Worm (Caenorhabditis elegans) whole organism, late embryonic: ENCODE measurements around the gene F09G8.5.

Experiments used
- ama-1 ChIP-seq: fragments of 150-350 bp; optimal IDR thresholded peaks from 2 replicates; lab custom pipeline; 2014
- ceh-14 ChIP-seq: sonication (generic microtip); optimal IDR thresholded peaks from 2 replicates; lab custom pipeline; 2016; ENCODE audit warnings: missing genotype, missing genetic modification characterization, missing compliant biosample characterization
- ceh-24 ChIP-seq: sonication (generic microtip); optimal IDR thresholded peaks from 2 replicates; lab custom pipeline; 2016; ENCODE audit warnings: mild to moderate bottlenecking, missing genetic modification characterization, missing compliant biosample characterization
- hlh-6 ChIP-seq: sonication (generic microtip); optimal IDR thresholded peaks from 2 replicates; lab custom pipeline; 2016; ENCODE audit warnings: missing genotype, missing genetic modification characterization, missing compliant biosample characterization
- pag-3 ChIP-seq: sonication (generic microtip); optimal IDR thresholded peaks from 2 replicates; lab custom pipeline; 2016; ENCODE audit warnings: missing compliant biosample characterization, missing genetic modification characterization, borderline replicate concordance
- pqm-1 ChIP-seq: sonication (generic microtip); optimal IDR thresholded peaks from 2 replicates; lab custom pipeline; 2016; ENCODE audit warnings: missing genetic modification characterization, missing compliant biosample characterization
- pros-1 ChIP-seq: fragments of 150-350 bp; optimal IDR thresholded peaks from 2 replicates; lab custom pipeline; 2014; ENCODE audit warnings: missing biosample characterization, missing genetic modification reagents, missing genetic modification characterization
- tbx-2 ChIP-seq: sonication (generic microtip); optimal IDR thresholded peaks from 2 replicates; lab custom pipeline; 2016; ENCODE audit warnings: missing genetic modification characterization, missing compliant biosample characterization
- zip-5 ChIP-seq: sonication (generic microtip); optimal IDR thresholded peaks from 2 replicates; lab custom pipeline; 2016; ENCODE audit warnings: missing genetic modification characterization, missing compliant biosample characterization
- ztf-16 ChIP-seq: sonication (generic microtip); optimal IDR thresholded peaks from 2 replicates; lab custom pipeline; 2017; ENCODE audit warnings: missing genetic modification characterization, missing compliant biosample characterization

ce11 chrIII:8289181-8289580, 34.4 kb downstream of the F09G8.5 start:
- no peak for TF ChIP-seq pqm-1 (tag; lab: Kevin White, UChicago)
- no peak for TF ChIP-seq pag-3 (tag; lab: Kevin White, UChicago)
- no peak for TF ChIP-seq ama-1 (lab: Kevin White, UChicago)
- no peak for TF ChIP-seq zip-5 (tag; lab: Kevin White, UChicago)
- no peak for TF ChIP-seq pros-1 (tag; lab: Kevin White, UChicago)
- no peak for TF ChIP-seq ceh-24 (tag; lab: Kevin White, UChicago)
- no peak for TF ChIP-seq tbx-2 (tag; lab: Kevin White, UChicago)
- no peak for TF ChIP-seq ztf-16 (tag; lab: Kevin White, UChicago)
- TF ChIP-seq hlh-6, result no peak
- TF ChIP-seq ceh-14 (tag; lab: Kevin White, UChicago), result no peak
